Worm (Caenorhabditis elegans) whole organism, late embryonic: ENCODE measurements around the gene nhr-252.

ENCODE experiments used
- K02D7.2 ChIP-seq: sonication (generic microtip); optimal IDR thresholded peaks from 2 replicates; lab custom pipeline; 2017; ENCODE audit warnings: mild to moderate bottlenecking, missing genetic modification characterization, missing compliant biosample characterization
- K09A11.1 ChIP-seq: sonication (generic microtip); optimal IDR thresholded peaks from 2 replicates; lab custom pipeline; 2017; ENCODE audit warnings: antibody characterized with exemption, mild to moderate bottlenecking, missing genetic modification characterization, missing compliant biosample characterization; ENCODE audit not compliant: insufficient read depth
- Y22D7AL.16 ChIP-seq: sonication (generic microtip); optimal IDR thresholded peaks from 2 replicates; lab custom pipeline; 2016; ENCODE audit warnings: missing genetic modification characterization, missing compliant biosample characterization
- ahr-1 ChIP-seq: sonication (generic microtip); optimal IDR thresholded peaks from 2 replicates; lab custom pipeline; 2016; ENCODE audit warnings: missing genetic modification characterization, missing compliant biosample characterization
- ama-1 ChIP-seq: fragments of 150-350 bp; optimal IDR thresholded peaks from 2 replicates; lab custom pipeline; 2014
- ceh-18 ChIP-seq: sonication (generic microtip); optimal IDR thresholded peaks from 2 replicates; lab custom pipeline; 2016; ENCODE audit warnings: missing genetic modification characterization, missing compliant biosample characterization
- ceh-19 ChIP-seq: fragments of 200-800 bp; sonication (Bioruptor generic); optimal IDR thresholded peaks from 2 replicates; lab custom pipeline; 2018; ENCODE audit warnings: mild to moderate bottlenecking, missing genetic modification characterization, missing compliant biosample characterization
- ceh-30 ChIP-seq: fragments of 150-350 bp; optimal IDR thresholded peaks from 2 replicates; lab custom pipeline; 2014; ENCODE audit warnings: missing biosample characterization, missing genetic modification characterization
- ceh-31 ChIP-seq: sonication (generic microtip); optimal IDR thresholded peaks from 2 replicates; lab custom pipeline; 2016; ENCODE audit warnings: missing genetic modification characterization, missing compliant biosample characterization
- ceh-9 ChIP-seq: sonication (generic microtip); optimal IDR thresholded peaks from 2 replicates; lab custom pipeline; 2016; ENCODE audit warnings: mild to moderate bottlenecking, missing genetic modification characterization, inconsistent platforms, missing compliant biosample characterization
- che-1 ChIP-seq: sonication (generic microtip); optimal IDR thresholded peaks from 2 replicates; lab custom pipeline; 2016; ENCODE audit warnings: mild to moderate bottlenecking, missing genetic modification characterization, missing compliant biosample characterization
- dmd-4 ChIP-seq: sonication (generic microtip); optimal IDR thresholded peaks from 2 replicates; lab custom pipeline; 2016; ENCODE audit warnings: borderline replicate concordance, missing genetic modification characterization, missing compliant biosample characterization
- dve-1 ChIP-seq: sonication (generic microtip); optimal IDR thresholded peaks from 2 replicates; lab custom pipeline; 2017; ENCODE audit warnings: antibody characterized with exemption, mild to moderate bottlenecking, missing genetic modification characterization, missing compliant biosample characterization
- elt-2 ChIP-seq: sonication (generic microtip); optimal IDR thresholded peaks from 2 replicates; lab custom pipeline; 2016; ENCODE audit warnings: missing genetic modification reagents, missing genetic modification characterization, missing compliant biosample characterization
- elt-4 ChIP-seq: sonication (generic microtip); optimal IDR thresholded peaks from 2 replicates; lab custom pipeline; 2016; ENCODE audit warnings: missing genetic modification characterization, missing compliant biosample characterization
- fax-1 ChIP-seq: sonication (generic microtip); optimal IDR thresholded peaks from 2 replicates; lab custom pipeline; 2016; ENCODE audit warnings: missing genotype, missing genetic modification characterization, missing compliant biosample characterization
- fkh-10 ChIP-seq: fragments of 150-350 bp; optimal IDR thresholded peaks from 2 replicates; lab custom pipeline; 2014; ENCODE audit warnings: missing biosample characterization, missing genetic modification reagents, missing genetic modification characterization
- hlh-6 ChIP-seq: sonication (generic microtip); optimal IDR thresholded peaks from 2 replicates; lab custom pipeline; 2016; ENCODE audit warnings: missing genotype, missing genetic modification characterization, missing compliant biosample characterization
- lin-11 ChIP-seq: fragments of 200-800 bp; sonication (Bioruptor generic); optimal IDR thresholded peaks from 2 replicates; lab custom pipeline; 2018; ENCODE audit warnings: mild to moderate bottlenecking, missing genetic modification characterization, missing compliant biosample characterization
- mec-3 ChIP-seq: sonication (generic microtip); optimal IDR thresholded peaks from 2 replicates; lab custom pipeline; 2016; ENCODE audit warnings: borderline replicate concordance, missing genetic modification characterization, missing compliant biosample characterization
- odd-2 ChIP-seq: sonication (generic microtip); optimal IDR thresholded peaks from 2 replicates; lab custom pipeline; 2017; ENCODE audit warnings: antibody characterized with exemption, mild to moderate bottlenecking, missing genetic modification characterization, missing compliant biosample characterization
- pag-3 ChIP-seq: sonication (generic microtip); optimal IDR thresholded peaks from 2 replicates; lab custom pipeline; 2016; ENCODE audit warnings: missing compliant biosample characterization, missing genetic modification characterization, borderline replicate concordance
- pax-1 ChIP-seq: fragments of 150-350 bp; optimal IDR thresholded peaks from 2 replicates; lab custom pipeline; 2014; ENCODE audit warnings: missing biosample characterization, missing genetic modification characterization
- pha-4 ChIP-seq: fragments of 150-350 bp; optimal IDR thresholded peaks from 2 replicates; lab custom pipeline; 2018; ENCODE audit warnings: missing biosample characterization, missing genetic modification reagents, missing genetic modification characterization
- pros-1 ChIP-seq: fragments of 150-350 bp; optimal IDR thresholded peaks from 2 replicates; lab custom pipeline; 2014; ENCODE audit warnings: missing biosample characterization, missing genetic modification reagents, missing genetic modification characterization
- ref-2 ChIP-seq: sonication (generic microtip); optimal IDR thresholded peaks from 2 replicates; lab custom pipeline; 2016; ENCODE audit warnings: missing genetic modification characterization, missing compliant biosample characterization
- sox-4 ChIP-seq: sonication (generic microtip); optimal IDR thresholded peaks from 2 replicates; lab custom pipeline; 2017; ENCODE audit warnings: mild to moderate bottlenecking, missing genetic modification characterization, inconsistent platforms, missing compliant biosample characterization
- syd-9 ChIP-seq: sonication (generic microtip); optimal IDR thresholded peaks from 2 replicates; lab custom pipeline; 2016; ENCODE audit warnings: mild to moderate bottlenecking, missing genetic modification characterization, moderate library complexity, missing compliant biosample characterization
- tbx-7 ChIP-seq: sonication (generic microtip); optimal IDR thresholded peaks from 2 replicates; lab custom pipeline; 2016; ENCODE audit warnings: missing genotype, missing genetic modification characterization, missing compliant biosample characterization
- ttx-3 ChIP-seq: sonication (generic microtip); optimal IDR thresholded peaks from 2 replicates; lab custom pipeline; 2016; ENCODE audit warnings: missing genetic modification reagents, missing genetic modification characterization, missing compliant biosample characterization
- unc-55 ChIP-seq: sonication (generic microtip); optimal IDR thresholded peaks from 2 replicates; lab custom pipeline; 2017; ENCODE audit warnings: missing biosample characterization, missing genetic modification reagents, missing genetic modification characterization
- unc-86 ChIP-seq: sonication (generic microtip); optimal IDR thresholded peaks from 2 replicates; lab custom pipeline; 2016; ENCODE audit warnings: missing genetic modification characterization, missing compliant biosample characterization
- ztf-16 ChIP-seq: sonication (generic microtip); optimal IDR thresholded peaks from 2 replicates; lab custom pipeline; 2017; ENCODE audit warnings: missing genetic modification characterization, missing compliant biosample characterization

nhr-252 gene

DNA sequence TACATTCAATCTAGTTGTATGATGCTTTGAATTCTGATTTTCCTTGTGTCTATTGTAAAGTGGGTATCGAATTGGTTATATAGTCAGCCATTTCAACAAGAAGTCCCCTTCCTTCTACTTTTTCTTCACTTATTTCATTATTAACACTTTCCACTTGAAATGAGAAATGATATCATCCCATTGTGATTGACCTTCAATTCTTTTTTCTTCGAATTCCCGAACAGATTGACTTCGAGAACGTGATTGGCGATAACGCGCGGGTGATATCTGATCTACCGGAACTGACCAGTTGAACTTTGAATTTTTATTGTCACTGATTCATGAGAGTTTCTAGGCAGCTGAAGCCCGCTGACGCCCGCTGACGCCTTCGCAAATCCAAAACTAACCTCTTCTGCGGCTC, 26.2 kb upstream of the nhr-252 start:
- no peak for TF ChIP-seq pros-1
- TF ChIP-seq tbx-7 (tag; lab: Kevin White, UChicago): no peak
- TF ChIP-seq ceh-30 (tag; lab: Kevin White, UChicago): no peak
- no peak for TF ChIP-seq pha-4 (tag; lab: Kevin White, UChicago)
- no peak for TF ChIP-seq syd-9 (tag; lab: Kevin White, UChicago)
- no peak for TF ChIP-seq pax-1 (tag; lab: Kevin White, UChicago)
- no peak for TF ChIP-seq ttx-3 (tag; lab: Kevin White, UChicago)
- no peak for TF ChIP-seq ceh-19 (GFP tag; lab: Kevin White, UChicago)
- TF ChIP-seq dmd-4 (tag; lab: Kevin White, UChicago): no peak
- TF ChIP-seq, all 69 proteins: peak for 0

DNA sequence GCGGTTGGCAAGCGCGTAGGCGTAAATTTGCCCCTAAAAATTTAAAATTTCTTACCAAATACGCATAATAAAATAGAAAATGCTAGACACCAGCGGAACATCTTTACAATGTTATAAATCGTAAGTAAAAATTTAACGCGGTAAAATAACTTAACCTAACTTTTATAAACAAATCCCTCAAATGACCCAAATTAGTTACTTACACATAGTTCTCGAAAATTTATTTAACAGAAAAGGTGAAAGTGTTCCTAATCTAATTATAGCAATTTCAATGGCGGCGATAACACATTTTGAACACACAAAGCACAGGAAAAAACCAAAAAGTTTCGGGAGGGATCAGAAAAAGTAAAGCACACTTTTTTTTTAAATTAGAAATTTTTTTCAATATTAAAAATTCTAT, 24.2 kb upstream of the nhr-252 start, which contains the start of gene mltn-8:
Gene mltn-8, minus strand, starts transcription at position 101 of the 400 bp plus-strand sequence.
- no peak for TF ChIP-seq ceh-31 (tag; lab: Kevin White, UChicago)

DNA sequence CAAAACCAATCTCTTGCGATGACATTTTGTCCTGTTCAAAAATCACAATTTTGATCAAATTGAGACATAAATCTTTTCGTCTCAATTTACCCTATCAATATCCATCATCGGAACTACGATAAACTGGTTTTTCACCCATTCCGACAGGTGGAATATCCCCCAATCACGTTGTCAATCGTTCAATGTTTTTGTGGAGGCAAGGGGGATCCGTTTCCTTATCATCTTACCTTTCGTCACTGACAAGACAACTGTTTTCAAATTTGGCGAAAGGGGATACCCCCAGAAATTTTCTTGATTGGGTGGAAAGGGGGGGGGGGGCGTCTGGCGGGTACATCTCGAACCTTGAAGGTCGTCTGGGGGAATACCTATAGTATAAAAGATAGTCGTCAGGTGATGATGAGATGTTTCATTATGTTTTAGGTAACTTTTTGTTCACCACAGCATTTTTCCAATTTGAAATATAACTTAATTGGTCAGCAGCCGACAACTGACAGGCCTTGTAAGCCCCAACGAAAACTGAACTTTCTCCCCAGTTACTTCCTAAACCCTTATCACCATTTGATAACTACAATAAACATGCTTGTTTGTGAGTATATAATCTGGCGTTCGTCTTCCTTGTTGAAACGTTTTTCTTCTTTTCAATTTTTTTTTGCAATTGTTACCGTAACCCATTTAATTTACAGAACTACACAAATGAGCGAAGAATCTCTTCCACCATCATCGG, 23.0 kb upstream of the nhr-252 start, which contains the start of gene ZK6.8:
Gene ZK6.8, plus strand, starts transcription at position 682 of the 724 bp plus-strand sequence.
- no peak for TF ChIP-seq unc-55
- no peak for TF ChIP-seq mec-3 (tag; lab: Kevin White, UChicago)
- no peak for TF ChIP-seq pax-1 (tag; lab: Kevin White, UChicago)
- no peak for TF ChIP-seq sox-4 (tag; lab: Kevin White, UChicago)
- no peak for TF ChIP-seq che-1 (tag; lab: Kevin White, UChicago)
- no peak for TF ChIP-seq syd-9 (tag; lab: Kevin White, UChicago)
- TF ChIP-seq K09A11.1 (tag; lab: Kevin White, UChicago): no peak
- no peak for TF ChIP-seq ceh-19 (GFP tag; lab: Kevin White, UChicago)
- no peak for TF ChIP-seq ztf-16 (tag; lab: Kevin White, UChicago)
- no peak for TF ChIP-seq lin-11
- no peak for TF ChIP-seq dve-1

DNA sequence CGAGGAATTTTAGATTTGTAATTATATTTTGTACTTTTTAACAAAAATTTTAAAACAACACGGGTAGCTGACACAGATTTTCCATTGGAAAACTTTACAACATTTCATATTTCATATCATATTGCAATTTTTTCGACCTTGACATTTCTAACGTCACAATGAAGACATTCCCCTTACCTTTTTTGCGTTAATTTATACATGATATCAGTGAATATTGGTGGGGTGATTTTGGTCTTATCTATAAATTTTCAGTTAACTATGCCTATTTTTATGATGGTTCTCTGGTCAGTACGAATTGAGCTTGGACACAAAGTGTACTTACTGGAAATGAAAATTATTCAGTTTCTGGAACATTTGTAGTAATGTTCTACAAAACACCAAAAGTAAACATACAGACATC, 19.9 kb upstream of the nhr-252 start:
- no peak for TF ChIP-seq tbx-7 (tag; lab: Kevin White, UChicago)
- TF ChIP-seq Y22D7AL.16: no peak
- no peak for TF ChIP-seq ama-1 (lab: Kevin White, UChicago)

DNA sequence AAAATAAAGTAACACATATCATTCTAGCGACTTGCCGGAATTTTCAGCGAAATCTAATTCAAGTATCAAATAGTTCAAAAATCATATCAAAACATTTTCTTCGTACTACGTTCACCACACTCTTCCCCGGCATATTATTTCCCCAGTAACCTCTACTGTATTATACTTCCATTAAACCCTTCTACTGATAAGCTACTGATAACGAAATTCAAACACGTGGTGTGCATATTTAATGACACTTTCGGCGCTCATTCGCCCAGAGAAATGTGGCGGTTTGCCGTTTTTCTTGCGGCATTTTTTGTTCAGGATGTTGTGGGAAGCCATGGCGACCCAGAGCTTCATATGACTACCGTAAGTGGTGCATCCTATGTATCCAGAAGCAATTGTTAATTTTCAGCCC, 18.9 kb upstream of the nhr-252 start, which contains the start of gene lipl-5:
Gene lipl-5, plus strand, starts transcription at position 259 of the 400 bp plus-strand sequence.
- TF ChIP-seq elt-2 (tag; lab: Kevin White, UChicago) (peak; percentile 59), Y22D7AL.16 (no peak), mec-3 (tag; lab: Kevin White, UChicago) (no peak), elt-4 (no peak), ahr-1 (tag; lab: Kevin White, UChicago) (no peak), lin-11 (no peak), fax-1 (tag; lab: Kevin White, UChicago) (no peak)

DNA sequence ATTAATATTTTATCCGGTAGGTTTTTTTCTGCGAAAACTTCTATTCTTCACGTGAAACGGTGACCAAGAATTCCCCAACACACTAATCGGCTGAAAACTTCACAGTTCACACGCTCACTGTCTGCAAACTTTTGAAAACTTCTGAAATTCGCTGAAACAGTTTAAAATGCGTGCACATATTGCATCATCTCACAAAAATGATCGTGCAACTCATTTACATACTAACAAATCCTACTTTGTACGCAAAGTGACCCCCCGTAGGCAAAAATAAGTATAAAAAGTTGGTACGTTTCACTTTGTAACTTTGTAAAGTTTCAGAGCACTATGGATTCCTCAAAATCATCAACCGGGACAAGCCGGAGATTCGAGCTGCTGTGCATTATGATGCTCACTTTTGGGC, 16.0 kb upstream of the nhr-252 start, which contains the start of gene ZK6.6:
Gene ZK6.6, plus strand, starts transcription at position 301 of the 400 bp plus-strand sequence.
- TF ChIP-seq Y22D7AL.16: no peak
- no peak for TF ChIP-seq odd-2 (tag; lab: Kevin White, UChicago)
- TF ChIP-seq hlh-6 (tag; lab: Kevin White, UChicago): no peak
- no peak for TF ChIP-seq che-1 (tag; lab: Kevin White, UChicago)
- TF ChIP-seq fkh-10 (GFP tag; lab: Kevin White, UChicago): no peak
- TF ChIP-seq ceh-18 (tag; lab: Kevin White, UChicago): no peak
- TF ChIP-seq ceh-9 (tag; lab: Kevin White, UChicago): no peak
- TF ChIP-seq unc-86: no peak
- TF ChIP-seq fax-1 (tag; lab: Kevin White, UChicago): no peak
- TF ChIP-seq K02D7.2 (tag; lab: Kevin White, UChicago): no peak
- TF ChIP-seq ref-2: no peak
- no peak for TF ChIP-seq tbx-7 (tag; lab: Kevin White, UChicago)
- TF ChIP-seq ttx-3 (tag; lab: Kevin White, UChicago): no peak
- no peak for TF ChIP-seq pag-3 (tag; lab: Kevin White, UChicago)
